Worm (Caenorhabditis elegans) whole organism, midembryonic: ENCODE results near the gene Y41C4A.11.

Experiments
- T22C8.4 ChIP-seq: fragments of 200-800 bp; sonication (Bioruptor generic); IDR thresholded peaks from 2 replicates; pipeline ENCODE4 v1.3.6; 2022; ENCODE audit warnings: missing genetic modification characterization, missing compliant biosample characterization
- cog-1 ChIP-seq: sonication (generic microtip); optimal IDR thresholded peaks from 2 replicates; lab custom pipeline; 2016; ENCODE audit warnings: missing genetic modification characterization, missing compliant biosample characterization
- flt-1 ChIP-seq: fragments of 200-800 bp; sonication (Bioruptor generic); IDR thresholded peaks from 2 replicates; pipeline ENCODE4 v1.3.6; 2022; ENCODE audit warnings: missing genetic modification characterization, missing compliant biosample characterization
- klf-2 ChIP-seq: fragments of 200-800 bp; sonication (Bioruptor generic); conservative IDR thresholded peaks from 2 replicates; pipeline ENCODE4 v1.3.6; 2022; ENCODE audit warnings: missing genetic modification reagents, missing genetic modification characterization, missing compliant biosample characterization
- med-1 ChIP-seq: sonication (generic microtip); optimal IDR thresholded peaks from 2 replicates; lab custom pipeline; 2017; ENCODE audit warnings: missing genetic modification characterization, mild to moderate bottlenecking, missing compliant biosample characterization, antibody characterized with exemption, missing genetic modification reagents; ENCODE audit not compliant: insufficient read depth
- ref-1 ChIP-seq: fragments of 200-800 bp; sonication (Bioruptor generic); conservative IDR thresholded peaks from 2 replicates; pipeline ENCODE4 v1.3.6; 2022; ENCODE audit warnings: missing genetic modification reagents, missing genetic modification characterization, missing compliant biosample characterization
- tab-1 ChIP-seq: fragments of 200-800 bp; sonication (Bioruptor generic); IDR thresholded peaks from 2 replicates; pipeline ENCODE4 v1.3.6; 2022; ENCODE audit warnings: missing genetic modification characterization, missing compliant biosample characterization
- ztf-23 ChIP-seq: fragments of 200-800 bp; sonication (Bioruptor generic); IDR thresholded peaks from 2 replicates; pipeline ENCODE4 v1.3.6; 2022; ENCODE audit warnings: missing genetic modification reagents, missing genetic modification characterization, missing compliant biosample characterization
- ztf-29 ChIP-seq: fragments of 200-800 bp; sonication (Bioruptor generic); IDR thresholded peaks from 2 replicates; pipeline ENCODE4 v1.3.6; 2022; ENCODE audit warnings: missing genetic modification reagents, missing genetic modification characterization, missing compliant biosample characterization

Y41C4A.11 gene

DNA sequence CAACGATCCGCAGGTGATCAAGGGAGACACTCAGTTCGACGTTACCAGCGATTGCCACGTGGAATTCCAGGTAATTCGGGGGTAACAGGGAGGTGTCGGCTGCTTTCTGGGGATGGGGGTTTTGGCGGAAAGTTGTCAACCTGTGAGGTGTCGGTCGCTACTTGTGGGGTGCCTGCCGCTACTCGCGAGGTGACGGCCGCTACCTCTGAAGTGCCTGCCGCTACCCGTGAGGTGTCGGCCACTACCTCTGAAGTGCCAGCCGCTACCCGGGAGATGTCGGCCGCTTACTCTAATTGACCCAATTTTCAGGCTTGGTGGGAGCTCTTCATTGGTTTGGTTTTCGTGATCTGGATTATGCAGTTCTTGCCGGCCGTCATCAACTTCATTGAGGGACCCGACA, 11.2 kb downstream of the Y41C4A.11 start:
- no peak for TF ChIP-seq tab-1 (GFP tag; lab: Robert Waterston, UW)
- TF ChIP-seq ztf-23 (GFP tag; lab: Robert Waterston, UW): no peak
- no peak for TF ChIP-seq flt-1 (GFP tag; lab: Robert Waterston, UW)
- no peak for TF ChIP-seq med-1 (GFP tag; lab: Kevin White, UChicago)
- no peak for TF ChIP-seq cog-1 (tag; lab: Kevin White, UChicago)
- TF ChIP-seq ref-1 (GFP tag; lab: Robert Waterston, UW): no peak
- TF ChIP-seq T22C8.4 (GFP tag; lab: Robert Waterston, UW): no peak
- no peak for TF ChIP-seq ztf-29 (GFP tag; lab: Robert Waterston, UW)
- TF ChIP-seq klf-2 (GFP tag; lab: Robert Waterston, UW): no peak

DNA sequence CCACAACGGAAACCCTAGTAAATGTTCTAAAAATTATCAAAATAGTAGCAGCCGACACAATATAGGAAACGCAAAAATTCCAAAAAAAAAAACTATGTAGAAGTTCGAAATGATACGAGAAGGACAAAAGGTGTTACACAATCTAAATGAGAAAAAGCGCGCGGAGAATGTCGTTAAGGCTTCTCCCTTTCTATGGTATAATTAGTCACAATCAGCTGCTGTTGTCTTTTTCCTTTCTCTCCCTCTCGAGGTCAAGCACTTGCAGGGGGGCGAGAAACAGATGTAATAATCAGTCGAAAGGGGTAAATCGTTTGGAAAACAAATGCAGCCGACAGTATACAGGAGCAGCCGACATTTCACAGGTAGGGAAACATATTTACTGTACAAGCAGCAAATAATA, 11.8 kb downstream of the Y41C4A.11 start:
- TF ChIP-seq med-1 (GFP tag; lab: Kevin White, UChicago): no peak

DNA sequence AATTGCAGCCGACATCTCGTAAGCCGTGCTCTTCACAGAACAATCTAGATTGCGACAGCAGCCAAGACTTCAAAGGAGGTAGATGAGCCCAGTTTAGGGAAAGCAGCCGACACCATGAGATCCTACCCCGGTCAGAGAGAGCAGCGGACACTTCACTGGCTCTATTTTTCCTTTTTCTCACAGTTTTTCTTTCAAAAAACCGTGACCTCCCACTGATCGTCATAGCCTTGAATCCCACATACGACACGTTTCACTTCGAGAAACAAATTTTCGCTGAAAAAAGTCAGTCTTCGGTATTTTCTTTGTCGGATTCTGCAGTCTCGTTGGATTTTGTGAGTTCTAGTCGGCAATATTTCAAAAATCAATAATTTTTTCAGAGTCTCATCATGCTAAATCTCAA, 12.4 kb downstream of the Y41C4A.11 start, which contains the start of gene Y41C4A.21:
Gene Y41C4A.21 (plus strand): TSS at position 301 of the 400 bp plus-strand sequence.
- TF ChIP-seq ref-1 (GFP tag; lab: Robert Waterston, UW) (no peak), flt-1 (GFP tag; lab: Robert Waterston, UW) (no peak), T22C8.4 (GFP tag; lab: Robert Waterston, UW) (no peak), tab-1 (GFP tag; lab: Robert Waterston, UW) (no peak), med-1 (GFP tag; lab: Kevin White, UChicago) (no peak), cog-1 (tag; lab: Kevin White, UChicago) (no peak), ztf-29 (GFP tag; lab: Robert Waterston, UW) (no peak), ztf-23 (GFP tag; lab: Robert Waterston, UW) (no peak), klf-2 (GFP tag; lab: Robert Waterston, UW) (no peak)

DNA sequence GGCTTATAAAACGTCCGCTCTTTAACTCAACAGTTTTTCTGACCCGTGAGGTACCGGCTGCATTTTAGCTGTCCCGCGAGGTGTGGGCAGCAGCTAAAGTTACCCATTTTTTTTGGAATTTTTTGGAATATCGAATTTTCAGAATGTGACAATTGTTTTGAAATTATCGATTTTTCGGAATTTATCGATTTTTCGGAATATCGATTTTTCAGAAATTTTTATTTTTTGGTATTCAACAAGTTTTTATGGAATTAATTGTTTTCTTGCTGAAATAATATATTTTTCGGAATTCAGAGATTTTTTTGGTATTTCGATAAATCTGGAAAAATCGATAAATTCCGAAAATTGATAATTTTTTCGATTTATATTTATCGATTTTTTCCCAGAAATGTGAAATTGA, 13.3 kb downstream of the Y41C4A.11 start:
- TF ChIP-seq T22C8.4 (GFP tag; lab: Robert Waterston, UW) (peak; percentile 80), ztf-23 (GFP tag; lab: Robert Waterston, UW) (no peak), flt-1 (GFP tag; lab: Robert Waterston, UW) (no peak)

DNA sequence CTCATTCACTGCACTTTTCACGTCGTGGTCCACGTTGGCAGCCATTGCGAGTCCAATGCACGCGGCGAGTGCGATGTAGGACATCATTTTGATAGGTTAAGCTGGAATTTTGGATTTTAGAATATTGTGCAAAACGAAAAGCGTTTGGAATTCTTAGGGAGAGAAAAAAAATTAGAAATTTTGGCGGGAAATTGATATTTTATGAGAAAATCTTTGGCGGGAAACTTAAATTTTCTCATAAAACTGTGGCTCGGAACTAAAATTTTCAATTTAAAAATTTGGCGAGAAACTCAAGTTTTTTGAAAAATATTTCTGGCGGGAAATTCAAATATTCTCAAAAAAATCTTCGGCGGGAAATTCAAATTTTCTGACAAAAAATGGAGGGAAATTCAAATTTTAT, 17.9 kb downstream of the Y41C4A.11 start, which contains the start of gene sup-1:
Gene sup-1 (minus strand): TSS at position 101 of the 400 bp plus-strand sequence.
- TF ChIP-seq klf-2 (GFP tag; lab: Robert Waterston, UW): no peak
- TF ChIP-seq cog-1 (tag; lab: Kevin White, UChicago): no peak
- no peak for TF ChIP-seq T22C8.4 (GFP tag; lab: Robert Waterston, UW)
- TF ChIP-seq ref-1 (GFP tag; lab: Robert Waterston, UW): no peak
- no peak for TF ChIP-seq ztf-29 (GFP tag; lab: Robert Waterston, UW)
- TF ChIP-seq flt-1 (GFP tag; lab: Robert Waterston, UW): no peak
- TF ChIP-seq tab-1 (GFP tag; lab: Robert Waterston, UW): no peak
- TF ChIP-seq med-1 (GFP tag; lab: Kevin White, UChicago): no peak
- no peak for TF ChIP-seq ztf-23 (GFP tag; lab: Robert Waterston, UW)

DNA sequence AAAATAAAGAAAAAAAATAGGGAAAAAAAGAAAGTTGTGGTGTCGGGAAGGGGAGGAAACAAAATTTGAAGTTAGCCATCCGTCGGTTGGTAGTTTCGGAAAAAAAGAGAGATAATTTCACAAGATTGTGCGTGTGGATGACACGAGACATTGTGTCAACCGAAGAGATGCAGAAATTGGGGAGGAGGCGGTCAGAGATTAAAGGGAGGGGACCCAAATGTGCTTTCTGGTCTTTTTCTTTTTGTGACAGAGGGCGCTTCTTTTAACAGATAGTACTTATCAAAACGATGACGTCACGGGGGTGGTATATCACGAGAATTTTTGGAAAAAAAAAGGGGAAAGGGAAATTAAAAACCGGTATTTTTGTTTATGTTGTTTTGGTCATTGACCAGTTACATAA, 18.8 kb downstream of the Y41C4A.11 start:
- TF ChIP-seq klf-2 (GFP tag; lab: Robert Waterston, UW) (no peak), ztf-29 (GFP tag; lab: Robert Waterston, UW) (no peak), cog-1 (tag; lab: Kevin White, UChicago) (no peak), T22C8.4 (GFP tag; lab: Robert Waterston, UW) (no peak), ref-1 (GFP tag; lab: Robert Waterston, UW) (no peak), ztf-23 (GFP tag; lab: Robert Waterston, UW) (no peak), flt-1 (GFP tag; lab: Robert Waterston, UW) (no peak), med-1 (GFP tag; lab: Kevin White, UChicago) (no peak)

DNA sequence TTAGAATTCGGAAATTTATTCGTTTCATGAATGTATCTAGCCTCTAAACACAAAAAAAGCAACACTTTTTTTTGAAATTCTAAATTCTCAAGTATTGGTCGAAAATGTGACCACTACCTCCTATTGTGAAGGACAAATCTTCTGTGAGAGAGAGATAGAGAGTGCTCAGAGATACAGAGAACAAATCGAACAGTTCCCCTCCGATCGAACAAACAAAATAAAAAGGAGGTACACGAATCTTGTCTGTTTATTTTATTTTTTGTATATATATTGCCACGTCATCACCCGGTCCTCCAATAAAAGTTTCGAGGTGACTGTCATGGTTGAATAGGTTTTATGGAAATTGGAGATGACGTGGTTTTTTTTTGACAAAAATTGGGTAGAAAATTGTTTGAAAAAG, 21.2 kb downstream of the Y41C4A.11 start:
- TF ChIP-seq tab-1 (GFP tag; lab: Robert Waterston, UW) (no peak), ztf-23 (GFP tag; lab: Robert Waterston, UW) (no peak), ref-1 (GFP tag; lab: Robert Waterston, UW) (no peak)

DNA sequence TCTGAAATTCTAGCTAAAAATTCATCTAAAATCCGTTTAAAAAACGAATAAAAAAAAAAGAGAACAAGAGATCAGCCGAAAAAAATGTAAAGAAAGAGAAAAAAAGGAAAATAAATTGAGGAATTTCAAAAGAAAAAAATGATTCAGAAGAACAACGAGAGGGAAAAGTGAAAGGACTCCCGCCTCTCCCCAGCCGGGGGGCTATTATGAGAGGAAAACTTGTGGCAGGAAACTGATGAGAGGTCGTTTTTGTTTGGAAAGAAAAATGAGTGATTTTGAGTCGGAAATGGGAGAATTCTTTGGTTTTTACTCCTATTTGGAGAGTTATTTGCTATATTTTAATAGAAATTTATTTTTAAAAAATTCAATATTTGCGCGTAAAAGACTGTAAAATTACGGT, 22.5 kb downstream of the Y41C4A.11 start:
- TF ChIP-seq tab-1 (GFP tag; lab: Robert Waterston, UW) (no peak), T22C8.4 (GFP tag; lab: Robert Waterston, UW) (no peak), ztf-23 (GFP tag; lab: Robert Waterston, UW) (no peak), cog-1 (tag; lab: Kevin White, UChicago) (no peak), med-1 (GFP tag; lab: Kevin White, UChicago) (no peak), flt-1 (GFP tag; lab: Robert Waterston, UW) (no peak), klf-2 (GFP tag; lab: Robert Waterston, UW) (no peak), ref-1 (GFP tag; lab: Robert Waterston, UW) (no peak), ztf-29 (GFP tag; lab: Robert Waterston, UW) (no peak)

DNA sequence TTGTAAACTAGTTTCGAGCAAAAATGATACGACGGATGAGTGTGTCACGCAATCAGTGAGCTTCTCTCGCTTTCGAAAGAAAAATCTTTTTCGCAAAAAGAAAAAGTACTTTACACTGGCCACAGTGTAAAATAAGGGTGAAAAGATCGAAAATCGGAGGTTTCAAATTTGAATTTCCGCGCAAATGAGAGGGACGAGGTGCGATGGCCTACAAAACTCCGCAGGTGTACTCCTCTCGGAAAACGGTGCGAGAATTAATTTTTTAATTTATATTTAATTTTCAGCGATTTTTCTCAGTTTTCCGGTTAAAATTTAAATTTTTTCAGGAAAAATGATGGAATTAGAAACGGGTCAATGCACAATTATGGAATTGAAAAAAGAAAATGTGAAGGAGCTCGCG, 27.1 kb downstream of the Y41C4A.11 start, which contains the start of gene mrt-2:
Gene mrt-2 (plus strand): TSS at position 49 of the 400 bp plus-strand sequence.
- TF ChIP-seq flt-1 (GFP tag; lab: Robert Waterston, UW): peak; percentile 78
- TF ChIP-seq med-1 (GFP tag; lab: Kevin White, UChicago): no peak
- no peak for TF ChIP-seq ztf-29 (GFP tag; lab: Robert Waterston, UW)
- no peak for TF ChIP-seq tab-1 (GFP tag; lab: Robert Waterston, UW)
- peak; percentile 10; the same call in 1 of the 2 replicates for TF ChIP-seq T22C8.4 (GFP tag; lab: Robert Waterston, UW)
- TF ChIP-seq ref-1 (GFP tag; lab: Robert Waterston, UW): no peak
- TF ChIP-seq klf-2 (GFP tag; lab: Robert Waterston, UW): 0 out of 2 replicates have a peak, but pooled peaks have one; percentile 33
- TF ChIP-seq ztf-23 (GFP tag; lab: Robert Waterston, UW): 0 out of 2 replicates have a peak, but pooled peaks have one; percentile 56
- TF ChIP-seq cog-1 (tag; lab: Kevin White, UChicago): peak; percentile 28
